Worm (Caenorhabditis elegans) whole organism, L3 larva: ENCODE results near the gene F01G12.18.

Experiments used
- ceh-9 ChIP-seq: sonication (generic microtip); optimal IDR thresholded peaks from 2 replicates; lab custom pipeline; 2018; ENCODE audit warnings: missing biosample characterization, missing genetic modification characterization
- egl-5 ChIP-seq: fragments of 150-350 bp; optimal IDR thresholded peaks from 2 replicates; lab custom pipeline; 2017; ENCODE audit warnings: missing biosample characterization, missing genetic modification reagents, missing genetic modification characterization, inconsistent platforms
- elt-2 ChIP-seq: sonication (generic microtip); optimal IDR thresholded peaks from 2 replicates; lab custom pipeline; 2016; ENCODE audit warnings: missing genetic modification reagents, mild to moderate bottlenecking, missing genetic modification characterization, missing compliant biosample characterization
- lin-15B ChIP-seq: fragments of 150-350 bp; optimal IDR thresholded peaks from 2 replicates; lab custom pipeline; 2014; ENCODE audit warnings: missing biosample characterization, missing genetic modification characterization
- mdl-1 ChIP-seq: fragments of 150-350 bp; optimal IDR thresholded peaks from 2 replicates; lab custom pipeline; 2014; ENCODE audit warnings: missing biosample characterization, missing genetic modification characterization
- nhr-11 ChIP-seq: fragments of 150-350 bp; optimal IDR thresholded peaks from 2 replicates; lab custom pipeline; 2014; ENCODE audit warnings: missing biosample characterization, missing genetic modification characterization
- nhr-25 ChIP-seq: sonication (generic microtip); optimal IDR thresholded peaks from 2 replicates; lab custom pipeline; 2017; ENCODE audit warnings: missing biosample characterization, missing genetic modification characterization

- no peak for TF ChIP-seq ceh-9 (tag; lab: Kevin White, UChicago)
- TF ChIP-seq egl-5 (tag; lab: Kevin White, UChicago), result no peak
- TF ChIP-seq nhr-11 (tag; lab: Kevin White, UChicago), result no peak
- no peak for TF ChIP-seq lin-15B
- no peak for TF ChIP-seq mdl-1 (tag; lab: Kevin White, UChicago)
- TF ChIP-seq elt-2 (tag; lab: Kevin White, UChicago), result no peak
- TF ChIP-seq nhr-25 (tag; lab: Kevin White, UChicago), result no peak
Measured at ce11 chrX:16411985-16412384, 13.7 kb upstream of the F01G12.18 start.
